Worm (Caenorhabditis elegans) whole organism, dauer: Measurements from ENCODE around the gene fbxa-206.
"Not testable (repeated sequence)": the region's sequence is repeated elsewhere in the genome, so short reads cannot be mapped to it uniquely, and the experiment has no call there.

Experiments used
- unc-62 ChIP-seq: sonication (generic microtip); optimal IDR thresholded peaks from 2 replicates; lab custom pipeline; 2017; ENCODE audit warnings: missing biosample characterization, missing genetic modification reagents, missing genetic modification characterization

fbxa-206 gene

ce11 chrV:16918378-16918777 is at the start of gene fbxa-206, which contains the start of gene Y102A5C.2:
fbxa-206 (minus strand) TSS chrV:16918478.
Y102A5C.2 (plus strand) TSS chrV:16918731.
- TF ChIP-seq unc-62 (GFP tag; lab: Kevin White, UChicago): no peak

ce11 chrV:16966636-16967035 is 48.4 kb upstream of the fbxa-206 start, which contains the start of gene fbxa-90:
fbxa-90 (plus strand) TSS chrV:16966814.
- no peak for TF ChIP-seq unc-62 (GFP tag; lab: Kevin White, UChicago)

ce11 chrV:16965655-16966054 is 47.4 kb upstream of the fbxa-206 start, which contains the start of gene efl-1:
efl-1 (minus strand) TSS chrV:16965675.
- no peak for TF ChIP-seq unc-62 (GFP tag; lab: Kevin White, UChicago)

ce11 chrV:16958975-16959374 is 40.7 kb upstream of the fbxa-206 start:
- TF ChIP-seq unc-62 (GFP tag; lab: Kevin White, UChicago): no peak

- TF ChIP-seq unc-62 (GFP tag; lab: Kevin White, UChicago): no peak
Observed at ce11 chrV:16956229-16956628, 38.0 kb upstream of the fbxa-206 start, which contains the start of gene clec-239. clec-239 (plus strand) TSS chrV:16956529.

- TF ChIP-seq unc-62 (GFP tag; lab: Kevin White, UChicago): no peak
Observed at ce11 chrV:16954766-16955165, 36.5 kb upstream of the fbxa-206 start, which contains the start of gene srh-206. srh-206 (minus strand) TSS chrV:16954866.

- TF ChIP-seq unc-62 (GFP tag; lab: Kevin White, UChicago): no peak
Observed at ce11 chrV:16951504-16951903, 33.2 kb upstream of the fbxa-206 start, which contains the start of gene clec-238. clec-238 (plus strand) TSS chrV:16951804.

- no peak for TF ChIP-seq unc-62 (GFP tag; lab: Kevin White, UChicago)
Observed at ce11 chrV:16950036-16950435, 31.8 kb upstream of the fbxa-206 start.

- not testable (repeated sequence) for TF ChIP-seq unc-62 (GFP tag; lab: Kevin White, UChicago)
Observed at ce11 chrV:16949609-16950008, 31.3 kb upstream of the fbxa-206 start, which contains the start of gene fbxa-111. fbxa-111 (minus strand) TSS chrV:16949709.

ce11 chrV:16948011-16948410 is 29.7 kb upstream of the fbxa-206 start, which contains the start of gene fbxa-112:
fbxa-112 (minus strand) TSS chrV:16948111.
- TF ChIP-seq unc-62 (GFP tag; lab: Kevin White, UChicago): not testable (repeated sequence)

- TF ChIP-seq unc-62 (GFP tag; lab: Kevin White, UChicago): not testable (repeated sequence)
Observed at ce11 chrV:16938731-16939130, 20.5 kb upstream of the fbxa-206 start, which contains the start of gene fbxa-148. fbxa-148 (plus strand) TSS chrV:16939031.

ce11 chrV:16927345-16927744 is 9.1 kb upstream of the fbxa-206 start, which contains the start of gene Y102A5C.36:
Y102A5C.36 (minus strand) TSS chrV:16927445.
- no peak for TF ChIP-seq unc-62 (GFP tag; lab: Kevin White, UChicago)

ce11 chrV:16921952-16922351 is 3.7 kb upstream of the fbxa-206 start, which contains the start of gene Y102A5C.4:
Y102A5C.4 (plus strand) TSS chrV:16922252.
- no peak for TF ChIP-seq unc-62 (GFP tag; lab: Kevin White, UChicago)

- TF ChIP-seq unc-62 (GFP tag; lab: Kevin White, UChicago): no peak
Observed at ce11 chrV:16919675-16920074, 1.4 kb upstream of the fbxa-206 start.

ce11 chrV:16916079-16916478 is 2.2 kb downstream of the fbxa-206 start, which contains the start of gene F09C6.10:
F09C6.10 (minus strand) TSS chrV:16916179.
- TF ChIP-seq unc-62 (GFP tag; lab: Kevin White, UChicago): no peak

ce11 chrV:16911934-16912333 is 6.3 kb downstream of the fbxa-206 start, which contains the start of gene nhr-116:
nhr-116 (plus strand) TSS chrV:16912234.
- no peak for TF ChIP-seq unc-62 (GFP tag; lab: Kevin White, UChicago)

- TF ChIP-seq unc-62 (GFP tag; lab: Kevin White, UChicago): no peak
Observed at ce11 chrV:16911294-16911693, 7.0 kb downstream of the fbxa-206 start.
